Fruit fly (Drosophila melanogaster): Measurements from ENCODE around the gene Dhc64C.

Gene Dhc64C

DNA sequence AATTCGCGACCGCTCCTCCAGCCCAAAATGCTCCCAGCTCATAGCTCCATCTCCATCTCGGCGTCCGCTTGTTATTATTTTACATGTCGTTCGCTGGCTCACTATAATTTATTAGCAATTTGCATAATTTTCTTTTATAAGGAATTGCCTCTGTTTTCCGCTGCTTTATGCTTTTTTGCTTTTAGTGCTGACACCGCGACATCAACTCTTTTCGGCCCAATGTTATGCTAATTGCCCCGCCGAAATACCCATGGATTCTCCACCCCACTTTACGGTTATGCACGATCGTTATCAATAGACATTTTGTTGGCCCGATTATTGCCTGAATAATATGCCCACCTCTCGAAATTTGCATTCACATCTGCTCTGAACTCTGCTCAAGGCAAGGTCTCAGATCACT, 29.7 kb upstream of the Dhc64C start:
- no peak for TF ChIP-seq Rel (GFP tag; optimal IDR thresholded peaks at IDR 0.05)
- no peak for TF ChIP-seq Rel (tag; optimal IDR thresholded peaks at IDR 0.05)
- TF ChIP-seq Vsx2 (GFP tag; optimal IDR thresholded peaks at IDR 0.05; ENCODE audit: partially characterized antibody): no peak
- no peak for TF ChIP-seq sv (GFP tag; optimal IDR thresholded peaks at IDR 0.05)
- no peak for TF ChIP-seq Hr83 (GFP tag; optimal IDR thresholded peaks at IDR 0.05; ENCODE audit: poor library complexity, severe bottlenecking)
- no peak for TF ChIP-seq CG32264 (GFP tag; optimal IDR thresholded peaks at IDR 0.05)
- TF ChIP-seq OdsH (GFP tag; optimal IDR thresholded peaks at IDR 0.05): no peak
- TF ChIP-seq ey (GFP tag; optimal IDR thresholded peaks at IDR 0.05): no peak
- TF ChIP-seq dl (GFP tag; optimal IDR thresholded peaks at IDR 0.05; ENCODE audit: insufficient read depth in 1 of 2, partially characterized antibody in 2 of 2): no peak
- TF ChIP-seq N (GFP tag; optimal IDR thresholded peaks at IDR 0.05): no peak
- TF ChIP-seq tai (GFP tag; optimal IDR thresholded peaks at IDR 0.05): no peak
- TF ChIP-seq Sp1 (GFP tag; optimal IDR thresholded peaks at IDR 0.05): no peak
- TF ChIP-seq Hnf4 (GFP tag; optimal IDR thresholded peaks at IDR 0.05): no peak
- no peak for TF ChIP-seq Dfd (GFP tag; optimal IDR thresholded peaks at IDR 0.05)
- no peak for TF ChIP-seq fru (GFP tag; optimal IDR thresholded peaks at IDR 0.05)
- no peak for TF ChIP-seq jim (GFP tag; optimal IDR thresholded peaks at IDR 0.05)
- no peak for TF ChIP-seq dsf (GFP tag; optimal IDR thresholded peaks at IDR 0.05; ENCODE audit: borderline replicate concordance)
- no peak for TF ChIP-seq br (GFP tag; optimal IDR thresholded peaks at IDR 0.05)

DNA sequence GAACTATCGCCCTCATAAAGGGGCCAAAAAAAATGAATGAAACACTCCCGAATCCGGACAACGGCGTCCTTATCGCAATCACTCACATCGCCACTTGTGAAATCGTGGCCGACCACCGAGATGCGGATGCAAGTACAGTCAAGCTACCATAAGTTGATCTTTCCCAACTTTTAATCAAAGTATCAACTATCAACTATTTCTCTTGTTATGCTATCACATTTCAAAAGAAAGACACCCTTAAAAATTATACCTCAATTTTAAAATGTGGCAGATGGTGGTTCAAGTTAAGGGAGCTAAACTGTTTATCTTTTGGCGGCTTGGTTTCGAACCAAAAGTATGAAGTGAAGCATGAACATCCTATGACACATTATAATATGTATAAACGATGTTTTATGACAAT, 28.7 kb upstream of the Dhc64C start:
- TF ChIP-seq Rel (GFP tag; optimal IDR thresholded peaks at IDR 0.05) (no peak), Rel (tag; optimal IDR thresholded peaks at IDR 0.05) (no peak), Abd-B (GFP tag; optimal IDR thresholded peaks at IDR 0.05) (no peak), psq (GFP tag; optimal IDR thresholded peaks at IDR 0.05) (no peak), jim (GFP tag; optimal IDR thresholded peaks at IDR 0.05) (no peak), pan (optimal IDR thresholded peaks at IDR 0.05) (no peak), sv (GFP tag; optimal IDR thresholded peaks at IDR 0.05) (no peak), N (GFP tag; optimal IDR thresholded peaks at IDR 0.05) (no peak), Dif (GFP tag; optimal IDR thresholded peaks at IDR 0.05; ENCODE audit: partially characterized antibody) (no peak), foxo (GFP tag; optimal IDR thresholded peaks at IDR 0.05) (peak in 1 of 2 experiments; percentile 41), usp (GFP tag; optimal IDR thresholded peaks at IDR 0.05) (no peak), CrebA (GFP tag; optimal IDR thresholded peaks at IDR 0.05; ENCODE audit: borderline replicate concordance) (no peak), ey (GFP tag; optimal IDR thresholded peaks at IDR 0.05) (no peak), fru (GFP tag; optimal IDR thresholded peaks at IDR 0.05) (peak; percentile 16), OdsH (GFP tag; optimal IDR thresholded peaks at IDR 0.05) (no peak), Vsx2 (GFP tag; optimal IDR thresholded peaks at IDR 0.05; ENCODE audit: partially characterized antibody) (no peak), Jra (GFP tag; optimal IDR thresholded peaks at IDR 0.05) (no peak), dmrt93B (GFP tag; optimal IDR thresholded peaks at IDR 0.05) (peak; percentile 24), woc (GFP tag; optimal IDR thresholded peaks at IDR 0.05) (no peak), sage (GFP tag; optimal IDR thresholded peaks at IDR 0.05) (no peak), Sp1 (GFP tag; optimal IDR thresholded peaks at IDR 0.05) (peak; percentile 12), Hnf4 (GFP tag; optimal IDR thresholded peaks at IDR 0.05) (no peak), rgr (GFP tag; optimal IDR thresholded peaks at IDR 0.05) (no peak), Hr78 (GFP tag; optimal IDR thresholded peaks at IDR 0.05) (no peak), h (GFP tag; optimal IDR thresholded peaks at IDR 0.05) (peak; percentile 30), GATAd (GFP tag; optimal IDR thresholded peaks at IDR 0.05) (no peak), Mio (GFP tag; optimal IDR thresholded peaks at IDR 0.05) (no peak), HLH106 (tag; optimal IDR thresholded peaks at IDR 0.05) (peak; percentile 58), dsf (GFP tag; optimal IDR thresholded peaks at IDR 0.05; ENCODE audit: borderline replicate concordance) (no peak), tai (GFP tag; optimal IDR thresholded peaks at IDR 0.05) (no peak), CG32264 (GFP tag; optimal IDR thresholded peaks at IDR 0.05) (no peak)

dm6 chr3L:4853070-4853469, 27.6 kb upstream of the Dhc64C start:
- no peak for TF ChIP-seq dl (GFP tag; optimal IDR thresholded peaks at IDR 0.05; ENCODE audit: insufficient read depth in 1 of 2, partially characterized antibody in 2 of 2)
- TF ChIP-seq Hnf4 (GFP tag; optimal IDR thresholded peaks at IDR 0.05): no peak
- no peak for TF ChIP-seq Mio (GFP tag; optimal IDR thresholded peaks at IDR 0.05)
- no peak for TF ChIP-seq fru (GFP tag; optimal IDR thresholded peaks at IDR 0.05)
- no peak for TF ChIP-seq psq (GFP tag; optimal IDR thresholded peaks at IDR 0.05)
- TF ChIP-seq rgr (GFP tag; optimal IDR thresholded peaks at IDR 0.05): no peak
- TF ChIP-seq Vsx2 (GFP tag; optimal IDR thresholded peaks at IDR 0.05; ENCODE audit: partially characterized antibody): no peak
- no peak for TF ChIP-seq CG32264 (GFP tag; optimal IDR thresholded peaks at IDR 0.05)
- no peak for TF ChIP-seq Dfd (GFP tag; optimal IDR thresholded peaks at IDR 0.05)
- no peak for TF ChIP-seq tai (GFP tag; optimal IDR thresholded peaks at IDR 0.05)
- no peak for TF ChIP-seq OdsH (GFP tag; optimal IDR thresholded peaks at IDR 0.05)
- no peak for TF ChIP-seq CrebA (GFP tag; optimal IDR thresholded peaks at IDR 0.05; ENCODE audit: borderline replicate concordance)
- TF ChIP-seq woc (GFP tag; optimal IDR thresholded peaks at IDR 0.05): no peak
- no peak for TF ChIP-seq br (GFP tag; optimal IDR thresholded peaks at IDR 0.05)
- TF ChIP-seq Sp1 (GFP tag; optimal IDR thresholded peaks at IDR 0.05): no peak
- TF ChIP-seq N (GFP tag; optimal IDR thresholded peaks at IDR 0.05): no peak
- TF ChIP-seq h (GFP tag; optimal IDR thresholded peaks at IDR 0.05): no peak
